Fruit fly (Drosophila melanogaster) whole organism, prepupa: ENCODE results near the gene Pif1.

Experiments used
- CG32006 ChIP-seq: fragments of 200-800 bp; sonication (Bioruptor generic); optimal IDR thresholded peaks from 3 replicates; lab custom pipeline; 2017; ENCODE audit warnings: missing biosample characterization, mild to moderate bottlenecking, missing genetic modification characterization
- Eip93F ChIP-seq: fragments of 200-800 bp; sonication (Bioruptor generic); optimal IDR thresholded peaks from 2 replicates; lab custom pipeline; 2016; ENCODE audit warnings: missing biosample characterization, mild to moderate bottlenecking, missing genetic modification characterization
- Ets21C ChIP-seq: fragments of 200-800 bp; sonication (Bioruptor generic); optimal IDR thresholded peaks from 3 replicates; lab custom pipeline; 2016; ENCODE audit warnings: missing biosample characterization, missing genetic modification characterization
- Gug ChIP-seq: fragments of 200-800 bp; sonication (Bioruptor generic); IDR thresholded peaks from 2 replicates; pipeline ENCODE4 v1.3.6; 2022; ENCODE audit warnings: missing biosample characterization, missing genetic modification characterization
- fd85E ChIP-seq: fragments of 200-800 bp; sonication (Bioruptor generic); optimal IDR thresholded peaks from 3 replicates; lab custom pipeline; 2016; ENCODE audit warnings: missing biosample characterization, missing genetic modification characterization
- salr ChIP-seq, 2 experiments: fragments of 200-800 bp; sonication (Bioruptor generic); optimal IDR thresholded peaks; 3 replicates each; lab custom pipeline; 2016 to 2018; ENCODE audit warnings: missing biosample characterization in 2 of 2, missing genetic modification characterization in 2 of 2, mild to moderate bottlenecking in 1 of 2
- spab ChIP-seq: fragments of 200-800 bp; sonication (Bioruptor generic); optimal IDR thresholded peaks from 2 replicates; lab custom pipeline; 2017; ENCODE audit warnings: missing biosample characterization, mild to moderate bottlenecking, missing genetic modification characterization, missing genetic modification reagents

- TF ChIP-seq Ets21C (GFP tag; lab: Kevin White, UChicago) (no peak), salr (GFP tag; optimal IDR thresholded peaks at IDR 0.05; lab: Kevin White, UChicago) (peak in 1 of 2 experiments; percentile 69), CG32006 (GFP tag; lab: Kevin White, UChicago) (no peak), spab (no peak), fd85E (no peak), Gug (GFP tag; lab: Robert Waterston, UW) (peak; percentile 73), Eip93F (GFP tag; lab: Kevin White, UChicago) (no peak)
Measured at dm6 chr2L:3444789-3445188, 25.0 kb downstream of the Pif1 start.
